Worm (Caenorhabditis elegans) whole organism, L1 larva: ENCODE data around the gene fbxb-16.

Experiments used
- C16A3.4 ChIP-seq: fragments of 150-350 bp; optimal IDR thresholded peaks from 2 replicates; lab custom pipeline; 2014; ENCODE audit warnings: missing biosample characterization, missing genetic modification characterization
- alr-1 ChIP-seq: fragments of 200-800 bp; sonication (Bioruptor generic); optimal IDR thresholded peaks from 2 replicates; lab custom pipeline; 2018; ENCODE audit warnings: borderline replicate concordance, mild to moderate bottlenecking, missing genetic modification characterization, missing compliant biosample characterization
- dsc-1 ChIP-seq: sonication (generic microtip); optimal IDR thresholded peaks from 2 replicates; lab custom pipeline; 2016; ENCODE audit warnings: mild to moderate bottlenecking, missing genetic modification characterization, missing compliant biosample characterization
- efl-3 ChIP-seq: fragments of 200-800 bp; sonication (Bioruptor generic); optimal IDR thresholded peaks from 2 replicates; lab custom pipeline; 2018; ENCODE audit warnings: mild to moderate bottlenecking, missing genetic modification characterization, missing compliant biosample characterization
- nhr-12 ChIP-seq: sonication (generic microtip); optimal IDR thresholded peaks from 2 replicates; lab custom pipeline; 2017; ENCODE audit warnings: missing biosample characterization, missing genetic modification characterization
- nhr-20 ChIP-seq: sonication (generic microtip); optimal IDR thresholded peaks from 2 replicates; lab custom pipeline; 2016; ENCODE audit warnings: mild to moderate bottlenecking, missing genetic modification characterization, missing compliant biosample characterization
- nhr-90 ChIP-seq: sonication (generic microtip); optimal IDR thresholded peaks from 2 replicates; lab custom pipeline; 2016; ENCODE audit warnings: mild to moderate bottlenecking, missing genetic modification characterization, missing compliant biosample characterization; ENCODE audit not compliant: poor library complexity
- pqm-1 ChIP-seq: sonication (generic microtip); optimal IDR thresholded peaks from 3 replicates; lab custom pipeline; 2017; ENCODE audit warnings: missing biosample characterization, missing genetic modification characterization
- snpc-4 ChIP-seq: fragments of 150-350 bp; optimal IDR thresholded peaks from 2 replicates; lab custom pipeline; 2014; ENCODE audit warnings: missing biosample characterization, missing genetic modification characterization
- tbx-2 ChIP-seq: sonication (generic microtip); optimal IDR thresholded peaks from 2 replicates; lab custom pipeline; 2016; ENCODE audit warnings: missing genetic modification characterization, missing compliant biosample characterization
- unc-98 ChIP-seq: fragments of 200-800 bp; sonication (Bioruptor generic); IDR thresholded peaks from 2 replicates; pipeline ENCODE4 v1.3.6; 2022; ENCODE audit warnings: missing genetic modification characterization, missing compliant biosample characterization
- ztf-11 ChIP-seq, 2 experiments: sonication (generic microtip); optimal IDR thresholded peaks; 2 replicates each; lab custom pipeline; 2016 to 2017; ENCODE audit warnings: missing genetic modification characterization in 2 of 2, missing biosample characterization in 1 of 2, missing compliant biosample characterization in 1 of 2

DNA sequence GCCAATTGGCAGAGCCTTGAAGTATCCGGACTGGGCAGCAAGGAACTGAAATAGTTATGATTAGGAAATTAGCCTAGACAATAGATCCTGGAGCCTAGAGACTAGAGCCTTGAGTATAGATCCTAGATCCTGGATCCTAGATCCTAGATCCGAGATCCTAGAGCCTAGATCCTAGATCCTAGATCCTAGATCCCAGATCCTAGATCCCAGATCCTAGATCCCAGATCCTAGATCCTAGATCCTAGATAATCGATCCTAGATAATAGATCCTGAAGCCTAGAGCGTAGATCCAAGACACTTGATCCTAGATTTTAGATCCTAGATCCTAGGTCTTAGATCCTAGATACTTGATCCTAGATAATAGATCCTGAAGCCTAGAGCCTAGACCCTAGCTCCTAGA, 46.7 kb downstream of the fbxb-16 start:
- no peak for TF ChIP-seq nhr-12 (tag; lab: Kevin White, UChicago)
- no peak for TF ChIP-seq dsc-1 (tag; lab: Kevin White, UChicago)
- no peak for TF ChIP-seq tbx-2 (tag; lab: Kevin White, UChicago)
- TF ChIP-seq nhr-90: no peak
- no peak for TF ChIP-seq unc-98 (GFP tag; lab: Robert Waterston, UW)
- TF ChIP-seq nhr-20 (tag; lab: Kevin White, UChicago): no peak
- no peak for TF ChIP-seq pqm-1 (tag; lab: Kevin White, UChicago)
- no peak for TF ChIP-seq C16A3.4 (tag; lab: Kevin White, UChicago)
- no peak for TF ChIP-seq ztf-11 (tag; optimal IDR thresholded peaks at IDR 0.05; lab: Kevin White, UChicago)
- TF ChIP-seq snpc-4 (tag; lab: Kevin White, UChicago): no peak
- no peak for TF ChIP-seq efl-3 (GFP tag; lab: Kevin White, UChicago)
- no peak for TF ChIP-seq alr-1 (tag; lab: Kevin White, UChicago)
